Fruit fly (Drosophila melanogaster) S2 (cell line): Measurements from ENCODE around the gene CG2652.

Experiments
- CG8478 ChIP-seq: fragments of >200 bp; optimal IDR thresholded peaks from 2 replicates; lab custom pipeline; 2018
- CTCF ChIP-seq, 2 experiments: fragments of >200 bp; optimal IDR thresholded peaks; 2 replicates each; lab custom pipeline; 2018

DNA sequence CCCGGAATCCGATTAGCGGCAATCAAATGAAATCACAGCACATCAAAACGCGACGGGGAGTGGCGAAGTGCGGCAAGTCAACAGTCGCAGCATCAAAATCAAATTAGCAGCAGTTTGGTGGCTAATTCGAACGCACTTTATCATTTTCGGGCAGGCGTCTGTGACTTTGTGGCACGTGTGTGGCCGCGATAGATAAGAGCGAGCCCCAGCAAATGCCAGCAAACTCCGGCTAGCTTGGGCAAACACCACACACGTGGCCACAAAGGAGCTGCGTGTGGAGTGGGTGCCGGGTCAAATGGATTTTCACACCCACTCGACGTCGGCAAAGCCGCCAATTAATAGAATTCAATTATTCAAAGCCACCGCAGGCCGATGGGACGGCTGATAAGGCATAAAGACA lies 1.2 kb upstream of the CG2652 start:
- TF ChIP-seq CG8478 (no peak), CTCF (optimal IDR thresholded peaks at IDR 0.05; lab: Kevin White, UChicago) (no peak)
